Worm (Caenorhabditis elegans) whole organism, late embryonic: ENCODE data around the gene nsph-3.2.

Experiments
- ceh-45 ChIP-seq: fragments of 200-800 bp; sonication (Bioruptor generic); IDR thresholded peaks from 2 replicates; pipeline ENCODE4 v1.3.6; 2022; ENCODE audit warnings: missing genetic modification reagents, missing genetic modification characterization, missing compliant biosample characterization
- dmd-4 ChIP-seq: sonication (generic microtip); optimal IDR thresholded peaks from 2 replicates; lab custom pipeline; 2016; ENCODE audit warnings: borderline replicate concordance, missing genetic modification characterization, missing compliant biosample characterization
- fkh-10 ChIP-seq: fragments of 150-350 bp; optimal IDR thresholded peaks from 2 replicates; lab custom pipeline; 2014; ENCODE audit warnings: missing biosample characterization, missing genetic modification reagents, missing genetic modification characterization
- unc-86 ChIP-seq: sonication (generic microtip); optimal IDR thresholded peaks from 2 replicates; lab custom pipeline; 2016; ENCODE audit warnings: missing genetic modification characterization, missing compliant biosample characterization

- TF ChIP-seq dmd-4 (no peak), ceh-45 (no peak), unc-86 (no peak), fkh-10 (GFP tag; lab: Kevin White, UChicago) (no peak)
Measured at ce11 chrIV:10078003-10078402, 34.7 kb upstream of the nsph-3.2 start.
